Worm (Caenorhabditis elegans) whole organism, late embryonic: Measurements from ENCODE around the gene W09G12.10.

ENCODE experiments used
- ceh-22 ChIP-seq: sonication (generic microtip); optimal IDR thresholded peaks from 2 replicates; lab custom pipeline; 2017; ENCODE audit warnings: missing biosample characterization, missing genetic modification characterization
- nhr-11 ChIP-seq: fragments of 150-350 bp; optimal IDR thresholded peaks from 2 replicates; lab custom pipeline; 2014; ENCODE audit warnings: missing biosample characterization, missing genetic modification characterization

- TF ChIP-seq nhr-11 (tag; lab: Kevin White, UChicago) (no peak), ceh-22 (tag; lab: Kevin White, UChicago) (no peak)
Observed at ce11 chrIV:1239686-1240085, 18.6 kb upstream of the W09G12.10 start, which contains the start of gene F38A1.8.
